Worm (Caenorhabditis elegans): ENCODE results near the gene folt-1.

folt-1 gene

DNA sequence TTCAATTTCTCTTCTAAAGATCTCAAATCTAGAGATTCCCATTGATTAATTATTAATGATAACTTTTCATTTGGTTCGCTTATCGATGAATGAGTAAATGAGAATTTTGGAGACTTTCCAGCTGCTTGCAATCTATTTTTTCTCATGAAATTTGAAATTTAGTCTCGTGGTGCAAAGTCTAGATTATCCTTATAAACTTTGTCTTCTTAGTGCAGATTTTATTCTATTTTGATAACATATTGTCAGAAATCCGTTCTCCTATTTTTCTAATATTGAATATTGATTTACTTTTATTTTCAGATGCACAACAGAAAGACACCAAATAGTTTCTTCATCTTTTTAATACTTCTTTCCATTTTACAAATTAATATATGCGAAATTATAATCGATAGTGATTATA lies 49.7 kb downstream of the folt-1 start, which contains the start of gene lgc-49:
Gene lgc-49 (plus strand): TSS at position 301 of the 400 bp plus-strand sequence.
- TF ChIP-seq lsy-2 (tag; optimal IDR thresholded peaks at IDR 0.05) = no peak
- no peak for TF ChIP-seq nhr-12 (tag; optimal IDR thresholded peaks at IDR 0.05)
- TF ChIP-seq lin-13 (tag; optimal IDR thresholded peaks at IDR 0.05) = no peak
- TF ChIP-seq cnd-1 (tag; optimal IDR thresholded peaks at IDR 0.05) = no peak
- no peak for TF ChIP-seq ceh-83 (GFP tag; optimal IDR thresholded peaks at IDR 0.05)
- TF ChIP-seq ham-2 (GFP tag; optimal IDR thresholded peaks at IDR 0.05) = no peak
- no peak for TF ChIP-seq hlh-1 (tag; optimal IDR thresholded peaks at IDR 0.05)

Measured in whole organism, mixed stage, embryonic.